Worm (Caenorhabditis elegans) whole organism, L4 larva: ENCODE data around the gene F35H10.3.

Experiments
- D1046.2 ChIP-seq: fragments of 200-800 bp; sonication (Bioruptor generic); IDR thresholded peaks from 2 replicates; pipeline ENCODE4 v1.3.6; 2022; ENCODE audit warnings: missing genetic modification characterization, missing compliant biosample characterization
- F49E8.2 ChIP-seq: sonication (generic microtip); optimal IDR thresholded peaks from 2 replicates; lab custom pipeline; 2016; ENCODE audit warnings: missing compliant biosample characterization, mild to moderate bottlenecking, missing genetic modification characterization, borderline replicate concordance
- T20F7.1 ChIP-seq: fragments of 200-800 bp; sonication (Bioruptor generic); optimal IDR thresholded peaks from 2 replicates; lab custom pipeline; 2018; ENCODE audit warnings: mild to moderate bottlenecking, missing genetic modification characterization, missing compliant biosample characterization
- T26A8.4 ChIP-seq: fragments of 200-800 bp; sonication (Bioruptor generic); IDR thresholded peaks from 2 replicates; pipeline ENCODE4 v1.3.6; 2022; ENCODE audit warnings: missing genetic modification characterization, missing compliant biosample characterization
- ZK337.2 ChIP-seq: fragments of 200-800 bp; sonication (Bioruptor generic); IDR thresholded peaks from 2 replicates; pipeline ENCODE4 v1.3.6; 2022; ENCODE audit warnings: missing genetic modification reagents, missing genetic modification characterization, missing compliant biosample characterization
- aha-1 ChIP-seq: fragments of 150-350 bp; peaks from one replicate; lab custom pipeline; 2014; ENCODE audit warnings: missing biosample characterization, missing genetic modification characterization
- ama-1 ChIP-seq: fragments of 150-350 bp; optimal IDR thresholded peaks from 2 replicates; lab custom pipeline; 2014; ENCODE audit warnings: inconsistent platforms, mixed read lengths
- ceh-28 ChIP-seq: fragments of 150-350 bp; optimal IDR thresholded peaks from 2 replicates; lab custom pipeline; 2014; ENCODE audit warnings: missing biosample characterization, missing genetic modification reagents, missing genetic modification characterization
- ctbp-1 ChIP-seq: fragments of 200-800 bp; sonication (Bioruptor generic); IDR thresholded peaks from 2 replicates; pipeline ENCODE4 v1.3.6; 2022; ENCODE audit warnings: missing genetic modification reagents, missing genetic modification characterization, missing compliant biosample characterization
- daf-12 ChIP-seq: fragments of 150-350 bp; optimal IDR thresholded peaks from 2 replicates; lab custom pipeline; 2014; ENCODE audit warnings: missing biosample characterization, missing genetic modification reagents, missing genetic modification characterization
- daf-16 ChIP-seq, 3 experiments: sonication (generic microtip); optimal IDR thresholded peaks; 2 replicates each; lab custom pipeline; 2016 to 2017; ENCODE audit warnings: missing genetic modification characterization in 3 of 3, missing genetic modification reagents in 3 of 3, mild to moderate bottlenecking in 2 of 3, missing compliant biosample characterization in 2 of 3, missing biosample characterization in 1 of 3, moderate library complexity in 1 of 3
- daf-8 ChIP-seq: fragments of 200-800 bp; sonication (Bioruptor generic); IDR thresholded peaks from 2 replicates; pipeline ENCODE4 v1.3.6; 2022; ENCODE audit warnings: missing genetic modification characterization, missing compliant biosample characterization
- dmd-6 ChIP-seq: fragments of 200-800 bp; sonication (Bioruptor generic); IDR thresholded peaks from 2 replicates; pipeline ENCODE4 v1.3.6; 2022; ENCODE audit warnings: missing genetic modification reagents, missing genetic modification characterization, missing compliant biosample characterization
- dve-1 ChIP-seq: sonication (generic microtip); optimal IDR thresholded peaks from 2 replicates; lab custom pipeline; 2017; ENCODE audit warnings: antibody characterized with exemption, mild to moderate bottlenecking, missing genetic modification characterization, missing compliant biosample characterization; ENCODE audit not compliant: insufficient read depth
- egl-27 ChIP-seq: sonication (generic microtip); optimal IDR thresholded peaks from 3 replicates; lab custom pipeline; 2017; ENCODE audit warnings: missing biosample characterization, missing genetic modification reagents, missing genetic modification characterization
- fkh-10 ChIP-seq: fragments of 150-350 bp; optimal IDR thresholded peaks from 2 replicates; lab custom pipeline; 2014; ENCODE audit warnings: missing biosample characterization, missing genetic modification reagents, missing genetic modification characterization
- fos-1 ChIP-seq: fragments of 150-350 bp; optimal IDR thresholded peaks from 2 replicates; lab custom pipeline; 2014; ENCODE audit warnings: missing biosample characterization, missing genetic modification characterization
- hif-1 ChIP-seq, 2 experiments: sonication (generic microtip); optimal IDR thresholded peaks; 2 replicates each; lab custom pipeline; 2016 to 2017; ENCODE audit warnings: missing compliant biosample characterization in 2 of 2, missing genetic modification characterization in 2 of 2, missing genetic modification reagents in 2 of 2, missing genotype in 2 of 2, mild to moderate bottlenecking in 1 of 2
- hlh-11 ChIP-seq: fragments of 200-800 bp; sonication (Bioruptor generic); optimal IDR thresholded peaks from 2 replicates; lab custom pipeline; 2018; ENCODE audit warnings: mild to moderate bottlenecking, missing genetic modification characterization, missing compliant biosample characterization
- hlh-30 ChIP-seq: sonication (generic microtip); optimal IDR thresholded peaks from 2 replicates; lab custom pipeline; 2017; ENCODE audit warnings: antibody characterized with exemption, mild to moderate bottlenecking, missing genetic modification characterization, missing compliant biosample characterization; ENCODE audit not compliant: insufficient read depth
- jun-1 ChIP-seq: fragments of 150-350 bp; optimal IDR thresholded peaks from 2 replicates; lab custom pipeline; 2014; ENCODE audit warnings: missing biosample characterization, missing genetic modification reagents, missing genetic modification characterization
- lim-7 ChIP-seq: fragments of 200-800 bp; sonication (Bioruptor generic); IDR thresholded peaks from 2 replicates; pipeline ENCODE4 v1.3.6; 2022; ENCODE audit warnings: missing genetic modification characterization, missing compliant biosample characterization
- lin-13 ChIP-seq: fragments of 150-350 bp; optimal IDR thresholded peaks from 2 replicates; lab custom pipeline; 2014; ENCODE audit warnings: missing biosample characterization, missing genetic modification reagents, missing genetic modification characterization
- lin-38 ChIP-seq: fragments of 200-800 bp; sonication (Bioruptor generic); IDR thresholded peaks from 2 replicates; pipeline ENCODE4 v1.3.6; 2022; ENCODE audit warnings: missing genetic modification reagents, missing genetic modification characterization, missing compliant biosample characterization
- lir-3 ChIP-seq: sonication (generic microtip); optimal IDR thresholded peaks from 2 replicates; lab custom pipeline; 2016; ENCODE audit warnings: mild to moderate bottlenecking, missing genetic modification characterization, missing compliant biosample characterization
- mdl-1 ChIP-seq, 2 experiments: fragments of 150-350 bp in 1 of 2; sonication (generic microtip) in 1 of 2; optimal IDR thresholded peaks; 2 replicates each; lab custom pipeline; 2014 to 2017; ENCODE audit warnings: missing biosample characterization in 2 of 2, missing genetic modification characterization in 2 of 2
- mes-2 ChIP-seq: sonication (generic microtip); optimal IDR thresholded peaks from 2 replicates; lab custom pipeline; 2016; ENCODE audit warnings: missing genotype, mild to moderate bottlenecking, missing genetic modification characterization, missing compliant biosample characterization; ENCODE audit not compliant: poor library complexity, severe bottlenecking
- mxl-3 ChIP-seq: fragments of 200-800 bp; sonication (Bioruptor generic); optimal IDR thresholded peaks from 2 replicates; lab custom pipeline; 2018; ENCODE audit warnings: mild to moderate bottlenecking, missing genetic modification characterization, missing compliant biosample characterization
- nhr-25 ChIP-seq: sonication (generic microtip); optimal IDR thresholded peaks from 2 replicates; lab custom pipeline; 2017; ENCODE audit warnings: missing genetic modification characterization, mild to moderate bottlenecking, missing compliant biosample characterization, antibody characterized with exemption, moderate library complexity, borderline replicate concordance; ENCODE audit not compliant: insufficient read depth
- nhr-28 ChIP-seq: fragments of 150-350 bp; optimal IDR thresholded peaks from 2 replicates; lab custom pipeline; 2014; ENCODE audit warnings: missing biosample characterization, missing genetic modification characterization
- nhr-76 ChIP-seq: fragments of 150-350 bp; optimal IDR thresholded peaks from 2 replicates; lab custom pipeline; 2014; ENCODE audit warnings: missing biosample characterization, missing genetic modification characterization
- pqm-1 ChIP-seq: sonication (generic microtip); optimal IDR thresholded peaks from 2 replicates; lab custom pipeline; 2017; ENCODE audit warnings: missing biosample characterization, missing genetic modification characterization
- set-16 ChIP-seq: fragments of 200-800 bp; sonication (Bioruptor generic); IDR thresholded peaks from 2 replicates; pipeline ENCODE4 v1.3.6; 2022; ENCODE audit warnings: missing genetic modification reagents, missing genetic modification characterization, missing compliant biosample characterization
- tra-1 ChIP-seq: fragments of 200-800 bp; sonication (Bioruptor generic); IDR thresholded peaks from 2 replicates; pipeline ENCODE4 v1.3.6; 2022; ENCODE audit warnings: missing genetic modification reagents, missing genetic modification characterization, missing compliant biosample characterization
- unc-62 ChIP-seq, 3 experiments: fragments of 150-350 bp in 1 of 3; sonication (generic microtip); optimal IDR thresholded peaks in 2 of 3; peaks in 1 of 3; 1 replicate in 1 of 3; 2 replicates in 2 of 3; lab custom pipeline; 2014 to 2017; ENCODE audit warnings: missing biosample characterization in 3 of 3, missing genetic modification characterization in 3 of 3, missing genetic modification reagents in 3 of 3, missing genotype in 1 of 3
- zag-1 ChIP-seq: fragments of 150-350 bp; optimal IDR thresholded peaks from 2 replicates; lab custom pipeline; 2014; ENCODE audit warnings: missing biosample characterization, missing genetic modification characterization
- zfp-3 ChIP-seq: fragments of 200-800 bp; sonication (Bioruptor generic); conservative IDR thresholded peaks from 2 replicates; pipeline ENCODE4 v1.3.6; 2022; ENCODE audit warnings: missing genetic modification reagents, missing genetic modification characterization, missing compliant biosample characterization

The F35H10.3 gene

DNA sequence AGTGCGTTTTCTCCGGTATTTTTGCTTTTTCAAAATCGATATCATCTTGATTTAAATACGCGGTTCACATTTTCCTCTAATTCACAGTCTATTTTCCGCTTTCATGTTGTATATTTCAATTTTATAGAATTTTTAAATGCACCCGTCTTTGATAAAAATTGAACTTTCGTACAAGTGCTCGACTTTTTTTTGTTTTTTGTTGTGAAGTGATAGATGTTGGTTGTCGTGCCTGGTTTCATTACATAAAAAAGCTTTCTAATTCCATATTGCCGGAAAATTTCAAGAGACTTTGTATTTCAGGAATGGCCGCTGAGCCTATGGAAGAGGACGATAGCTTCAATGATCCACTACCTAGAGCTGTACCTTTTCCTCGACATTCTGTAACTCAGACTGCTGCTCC is 37.4 kb downstream of the F35H10.3 start, which contains the start of gene D2096.12:
Gene D2096.12 (plus strand): TSS at position 301 of the 400 bp plus-strand sequence.
- TF ChIP-seq daf-8 (GFP tag; lab: Robert Waterston, UW) (no peak), lir-3 (tag; lab: Kevin White, UChicago) (no peak), ZK337.2 (GFP tag; lab: Robert Waterston, UW) (no peak), nhr-76 (no peak), F49E8.2 (tag; lab: Kevin White, UChicago) (no peak), hif-1 (tag; optimal IDR thresholded peaks at IDR 0.05; lab: Kevin White, UChicago) (no peak), T26A8.4 (GFP tag; lab: Robert Waterston, UW) (no peak), zfp-3 (GFP tag; lab: Robert Waterston, UW) (no peak), zag-1 (tag; lab: Kevin White, UChicago) (no peak), daf-12 (tag; lab: Kevin White, UChicago) (no peak), mes-2 (no peak), T20F7.1 (GFP tag; lab: Kevin White, UChicago) (no peak), fos-1 (tag; lab: Kevin White, UChicago) (no peak), set-16 (no peak), pqm-1 (tag; lab: Kevin White, UChicago) (no peak), D1046.2 (GFP tag; lab: Robert Waterston, UW) (no peak)

ce11 chrIV:8366295-8366694 is 40.5 kb downstream of the F35H10.3 start, which contains the start of gene aagr-1:
Gene aagr-1 (plus strand): TSS chrIV:8366521.
- TF ChIP-seq ceh-28 (tag; lab: Kevin White, UChicago) (no peak), daf-16 (GFP tag; optimal IDR thresholded peaks at IDR 0.05; lab: Kevin White, UChicago) (no peak), daf-16 (tag; optimal IDR thresholded peaks at IDR 0.05; lab: Kevin White, UChicago) (peak; percentile 46), nhr-25 (tag; lab: Kevin White, UChicago) (no peak), mdl-1 (tag; optimal IDR thresholded peaks at IDR 0.05; lab: Kevin White, UChicago) (peak in 1 of 2 experiments; percentile 53), hlh-11 (tag; lab: Kevin White, UChicago) (peak; percentile 39), pqm-1 (tag; lab: Kevin White, UChicago) (peak; percentile 34), ctbp-1 (GFP tag; lab: Robert Waterston, UW) (no peak), hlh-30 (tag; lab: Kevin White, UChicago) (peak; percentile 41), dmd-6 (peak; percentile 79), lin-13 (GFP tag; lab: Kevin White, UChicago) (no peak), dve-1 (tag; lab: Kevin White, UChicago) (peak; percentile 42), mxl-3 (GFP tag; lab: Kevin White, UChicago) (peak; percentile 13), nhr-28 (peak; percentile 47)

DNA sequence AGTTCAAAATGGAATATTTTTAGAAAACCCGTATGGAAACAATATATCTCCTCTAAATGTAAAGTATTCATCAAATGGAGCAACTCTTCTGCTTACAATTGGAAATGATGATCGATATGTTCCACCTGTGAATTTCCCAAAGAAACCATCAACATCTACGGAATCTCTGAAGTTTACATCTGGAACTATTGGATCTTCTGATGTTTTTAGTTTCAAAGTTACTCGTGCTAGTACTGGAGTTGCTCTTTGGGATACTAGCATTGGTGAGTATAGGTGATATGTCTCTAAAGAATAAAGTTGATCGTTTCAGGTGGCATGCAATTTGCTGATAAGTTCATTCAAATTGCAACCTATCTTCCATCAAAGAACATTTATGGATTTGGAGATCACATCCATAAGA is 42.1 kb downstream of the F35H10.3 start:
- TF ChIP-seq lin-38 (GFP tag; lab: Robert Waterston, UW), result no peak
- no peak for TF ChIP-seq egl-27 (tag; lab: Kevin White, UChicago)
- TF ChIP-seq daf-16 (GFP tag; optimal IDR thresholded peaks at IDR 0.05; lab: Kevin White, UChicago), result no peak
- no peak for TF ChIP-seq daf-16 (tag; optimal IDR thresholded peaks at IDR 0.05; lab: Kevin White, UChicago)
- peak; percentile 93 for TF ChIP-seq aha-1 (tag; lab: Kevin White, UChicago)

ce11 chrIV:8369135-8369534 is 43.4 kb downstream of the F35H10.3 start, which contains the start of gene D2096.6:
Gene D2096.6 (minus strand): TSS chrIV:8369235.
- TF ChIP-seq lim-7 (GFP tag; lab: Robert Waterston, UW) (no peak), fkh-10 (GFP tag; lab: Kevin White, UChicago) (no peak), hlh-30 (tag; lab: Kevin White, UChicago) (no peak), tra-1 (GFP tag; lab: Robert Waterston, UW) (no peak), ama-1 (lab: Kevin White, UChicago) (no peak), unc-62 (GFP tag; optimal IDR thresholded peaks at IDR 0.05 in 1 of 2; lab: Kevin White, UChicago) (no peak), unc-62 (tag; optimal IDR thresholded peaks at IDR 0.05; lab: Kevin White, UChicago) (no peak), nhr-25 (tag; lab: Kevin White, UChicago) (no peak), T20F7.1 (GFP tag; lab: Kevin White, UChicago) (no peak), jun-1 (tag; lab: Kevin White, UChicago) (no peak)
